Worm (Caenorhabditis elegans) whole organism, mixed stage, embryonic: ENCODE measurements around the gene str-209.

Experiments used
- M03D4.4 ChIP-seq: sonication (generic microtip); optimal IDR thresholded peaks from 2 replicates; lab custom pipeline; 2017; ENCODE audit warnings: mild to moderate bottlenecking, missing genetic modification characterization, missing compliant biosample characterization
- bed-3 ChIP-seq: fragments of 200-800 bp; sonication (Bioruptor generic); optimal IDR thresholded peaks from 3 replicates; lab custom pipeline; 2018; ENCODE audit warnings: mild to moderate bottlenecking, missing genetic modification characterization, moderate library complexity, missing compliant biosample characterization
- ceh-39 ChIP-seq: fragments of 150-350 bp; optimal IDR thresholded peaks from 2 replicates; lab custom pipeline; 2014; ENCODE audit warnings: missing biosample characterization, missing genetic modification characterization
- ceh-83 ChIP-seq: fragments of 200-800 bp; sonication (Bioruptor generic); optimal IDR thresholded peaks from 2 replicates; lab custom pipeline; 2018; ENCODE audit warnings: mild to moderate bottlenecking, missing genetic modification characterization, missing compliant biosample characterization
- elt-1 ChIP-seq: sonication (generic microtip); optimal IDR thresholded peaks from 2 replicates; lab custom pipeline; 2017; ENCODE audit warnings: missing genetic modification characterization, mild to moderate bottlenecking, missing compliant biosample characterization, antibody characterized with exemption, moderate library complexity, borderline replicate concordance; ENCODE audit not compliant: insufficient read depth
- elt-3 ChIP-seq: fragments of 150-350 bp; optimal IDR thresholded peaks from 2 replicates; lab custom pipeline; 2014; ENCODE audit warnings: missing biosample characterization, missing genetic modification characterization
- hlh-1 ChIP-seq: fragments of 150-350 bp; optimal IDR thresholded peaks from 2 replicates; lab custom pipeline; 2014; ENCODE audit warnings: missing biosample characterization, missing genetic modification reagents, missing genetic modification characterization
- lin-32 ChIP-seq: fragments of 200-800 bp; sonication (Bioruptor generic); optimal IDR thresholded peaks from 2 replicates; lab custom pipeline; 2018; ENCODE audit warnings: mild to moderate bottlenecking, missing genetic modification characterization, missing compliant biosample characterization
- mab-5 ChIP-seq: fragments of 150-350 bp; optimal IDR thresholded peaks from 2 replicates; lab custom pipeline; 2014; ENCODE audit warnings: missing biosample characterization, missing genetic modification characterization
- nhr-28 ChIP-seq: fragments of 150-350 bp; optimal IDR thresholded peaks from 2 replicates; lab custom pipeline; 2014; ENCODE audit warnings: missing biosample characterization, missing genetic modification characterization
- pha-4 ChIP-seq: fragments of 150-350 bp; optimal IDR thresholded peaks from 2 replicates; lab custom pipeline; 2018; ENCODE audit warnings: missing biosample characterization, missing genetic modification reagents, missing genetic modification characterization
- sptf-1 ChIP-seq: sonication (generic microtip); optimal IDR thresholded peaks from 2 replicates; lab custom pipeline; 2017; ENCODE audit warnings: mild to moderate bottlenecking, missing genetic modification characterization, moderate library complexity, missing compliant biosample characterization
- unc-39 ChIP-seq: fragments of 150-350 bp; optimal IDR thresholded peaks from 2 replicates; lab custom pipeline; 2014; ENCODE audit warnings: missing biosample characterization, missing genetic modification characterization

str-209 gene

ce11 chrV:4995155-4995554, 46.4 kb downstream of the str-209 start, which contains the start of gene ncx-9:
ncx-9 (minus strand) TSS chrV:4995255.
- TF ChIP-seq lin-32 (GFP tag; lab: Kevin White, UChicago) = no peak
- no peak for TF ChIP-seq bed-3 (GFP tag; lab: Kevin White, UChicago)
- no peak for TF ChIP-seq pha-4 (tag; lab: Kevin White, UChicago)
- no peak for TF ChIP-seq mab-5 (tag; lab: Kevin White, UChicago)
- TF ChIP-seq, all 35 proteins: peak for 0

ce11 chrV:5000406-5000805, 51.7 kb downstream of the str-209 start, which contains the start of gene ugt-7:
ugt-7 (minus strand) TSS chrV:5000566.
- TF ChIP-seq ceh-39 = no peak
- TF ChIP-seq nhr-28 = no peak
- no peak for TF ChIP-seq pha-4 (tag; lab: Kevin White, UChicago)
- TF ChIP-seq ceh-83 = no peak
- TF ChIP-seq hlh-1 = no peak
- TF ChIP-seq elt-3 (tag; lab: Kevin White, UChicago) = no peak
- no peak for TF ChIP-seq unc-39 (tag; lab: Kevin White, UChicago)
- no peak for TF ChIP-seq elt-1 (tag; lab: Kevin White, UChicago)
- TF ChIP-seq M03D4.4 = no peak
- no peak for TF ChIP-seq sptf-1
